Worm (Caenorhabditis elegans): ENCODE measurements around the gene R10F2.4.
"Not testable (repeated sequence)": the region's sequence is repeated elsewhere in the genome, so short reads cannot be mapped to it uniquely, and the experiment has no call there.

R10F2.4 gene

DNA sequence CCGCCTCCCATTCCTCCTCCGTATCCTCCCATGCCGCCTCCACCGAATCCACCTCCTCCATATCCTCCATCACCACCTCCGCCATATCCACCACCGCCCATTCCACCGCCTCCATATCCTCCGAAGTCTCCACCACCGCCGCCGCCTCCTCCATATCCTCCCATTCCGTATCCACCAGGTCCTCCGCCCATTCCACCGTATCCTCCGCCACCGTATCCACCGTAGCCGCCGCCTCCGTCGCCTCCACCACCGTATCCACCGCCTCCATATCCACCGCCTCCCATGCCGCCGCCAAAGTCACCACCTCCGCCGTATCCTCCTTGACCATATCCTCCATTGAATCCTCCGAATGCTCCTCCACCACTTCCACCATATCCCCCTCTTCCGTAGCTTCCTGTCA lies 23.2 kb downstream of the R10F2.4 start:
- no peak for TF ChIP-seq ets-7 (tag; optimal IDR thresholded peaks at IDR 0.05)
- TF ChIP-seq scrt-1 (GFP tag; IDR thresholded peaks at IDR 0.05): no peak
- TF ChIP-seq hmbx-1 (tag; optimal IDR thresholded peaks at IDR 0.05): no peak
- TF ChIP-seq flt-1 (GFP tag; IDR thresholded peaks at IDR 0.05): no peak
- no peak for TF ChIP-seq B0310.2 (tag; optimal IDR thresholded peaks at IDR 0.05)
- no peak for TF ChIP-seq aly-1 (tag; optimal IDR thresholded peaks at IDR 0.05)
- TF ChIP-seq tbx-37 (GFP tag; conservative IDR thresholded peaks at IDR 0.05): no peak
- TF ChIP-seq tra-4 (tag; optimal IDR thresholded peaks at IDR 0.05): no peak
- TF ChIP-seq ceh-13 (GFP tag; optimal IDR thresholded peaks at IDR 0.05): no peak
- no peak for TF ChIP-seq sea-1 (GFP tag; conservative IDR thresholded peaks at IDR 0.05)
- no peak for TF ChIP-seq hnd-1 (tag; optimal IDR thresholded peaks at IDR 0.05)
- TF ChIP-seq pes-1 (GFP tag; IDR thresholded peaks at IDR 0.05): no peak
- TF ChIP-seq hmg-4 (GFP tag; optimal IDR thresholded peaks at IDR 0.05): no peak
- TF ChIP-seq ama-1 (optimal IDR thresholded peaks at IDR 0.05): no peak
- no peak for TF ChIP-seq ceh-36 (tag; optimal IDR thresholded peaks at IDR 0.05)
- no peak for TF ChIP-seq tbx-11 (GFP tag; IDR thresholded peaks at IDR 0.05)
- no peak for TF ChIP-seq F13C5.2 (tag; optimal IDR thresholded peaks at IDR 0.05)

DNA sequence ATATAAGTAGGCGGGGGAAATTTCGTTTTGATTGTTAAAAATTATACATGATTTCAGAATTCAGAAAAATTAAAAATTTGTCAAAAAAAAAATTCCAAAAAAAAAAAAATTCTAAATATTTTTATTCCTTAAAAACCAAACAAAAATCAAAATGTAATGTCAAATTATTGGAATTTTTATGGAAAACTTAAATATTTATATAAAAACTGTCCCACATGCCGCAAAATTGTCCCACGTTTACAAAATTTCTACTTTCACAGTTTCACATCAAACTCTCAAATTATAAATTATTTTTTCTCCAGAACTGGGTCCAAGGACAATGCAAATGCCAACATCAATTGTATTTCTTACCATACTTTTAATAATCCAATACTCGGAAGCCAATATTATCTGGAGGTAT lies 31.5 kb downstream of the R10F2.4 start, which contains the start of gene F56F11.1:
Gene F56F11.1, plus strand, starts transcription at position 301 of the 400 bp plus-strand sequence.
- no peak for TF ChIP-seq hmg-4 (GFP tag; optimal IDR thresholded peaks at IDR 0.05)
- no peak for TF ChIP-seq F13C5.2 (tag; optimal IDR thresholded peaks at IDR 0.05)
- TF ChIP-seq sea-1 (GFP tag; conservative IDR thresholded peaks at IDR 0.05): no peak
- TF ChIP-seq aly-1 (tag; optimal IDR thresholded peaks at IDR 0.05): no peak
- no peak for TF ChIP-seq ets-7 (tag; optimal IDR thresholded peaks at IDR 0.05)
- no peak for TF ChIP-seq B0310.2 (tag; optimal IDR thresholded peaks at IDR 0.05)
- no peak for TF ChIP-seq tbx-11 (GFP tag; IDR thresholded peaks at IDR 0.05)
- TF ChIP-seq ama-1 (optimal IDR thresholded peaks at IDR 0.05): no peak

DNA sequence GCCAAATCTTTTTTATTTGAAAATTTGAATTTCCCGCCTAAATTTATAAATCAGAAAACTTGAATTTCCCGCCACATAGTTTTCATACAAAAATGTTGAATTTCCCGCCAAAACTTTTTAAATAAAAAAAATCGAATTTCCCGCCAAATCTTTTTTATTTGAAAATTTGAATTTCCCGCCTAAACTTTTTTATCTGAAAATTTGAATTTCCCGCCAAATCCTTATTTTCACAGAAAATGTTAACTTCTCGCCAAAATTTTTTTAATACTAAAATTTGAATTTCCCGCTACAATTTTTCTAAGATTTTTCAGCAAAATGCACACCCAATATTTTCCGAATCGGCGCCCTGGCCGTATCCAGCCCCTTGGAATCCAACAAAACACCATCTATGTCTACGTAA lies 40.9 kb downstream of the R10F2.4 start, which contains the start of gene F56F11.2:
Gene F56F11.2, plus strand, starts transcription at position 301 of the 400 bp plus-strand sequence.
- TF ChIP-seq B0310.2 (tag; optimal IDR thresholded peaks at IDR 0.05); ceh-13 (GFP tag; optimal IDR thresholded peaks at IDR 0.05); hmg-4 (GFP tag; optimal IDR thresholded peaks at IDR 0.05): not testable (repeated sequence)

DNA sequence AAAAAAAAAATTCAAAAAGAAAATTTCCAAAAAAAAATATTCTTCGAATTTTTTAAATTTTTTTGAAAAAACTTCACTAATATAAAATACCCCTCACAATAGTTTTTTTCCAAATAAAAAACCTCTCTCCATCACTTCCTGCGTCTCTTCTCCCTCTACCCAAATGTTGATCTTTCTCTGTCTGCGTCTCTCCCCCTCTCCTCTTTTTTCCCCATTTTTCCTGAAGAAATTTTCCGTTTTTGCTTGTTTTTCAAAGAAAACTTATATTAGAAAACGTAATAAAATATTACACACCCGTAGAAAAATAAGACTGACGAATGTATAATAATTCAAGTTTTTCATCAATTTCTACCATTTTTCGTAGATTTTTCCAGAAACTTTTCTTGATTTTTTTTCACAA lies 41.8 kb downstream of the R10F2.4 start:
- TF ChIP-seq aly-1 (tag; optimal IDR thresholded peaks at IDR 0.05) (no peak), ama-1 (optimal IDR thresholded peaks at IDR 0.05) (no peak), ceh-13 (GFP tag; optimal IDR thresholded peaks at IDR 0.05) (no peak), hmg-4 (GFP tag; optimal IDR thresholded peaks at IDR 0.05) (no peak), scrt-1 (GFP tag; IDR thresholded peaks at IDR 0.05) (no peak), tra-4 (tag; optimal IDR thresholded peaks at IDR 0.05) (no peak), flt-1 (GFP tag; IDR thresholded peaks at IDR 0.05) (no peak), B0310.2 (tag; optimal IDR thresholded peaks at IDR 0.05) (no peak), pes-1 (GFP tag; IDR thresholded peaks at IDR 0.05) (no peak), sea-1 (GFP tag; conservative IDR thresholded peaks at IDR 0.05) (no peak), tbx-37 (GFP tag; conservative IDR thresholded peaks at IDR 0.05) (no peak)

DNA sequence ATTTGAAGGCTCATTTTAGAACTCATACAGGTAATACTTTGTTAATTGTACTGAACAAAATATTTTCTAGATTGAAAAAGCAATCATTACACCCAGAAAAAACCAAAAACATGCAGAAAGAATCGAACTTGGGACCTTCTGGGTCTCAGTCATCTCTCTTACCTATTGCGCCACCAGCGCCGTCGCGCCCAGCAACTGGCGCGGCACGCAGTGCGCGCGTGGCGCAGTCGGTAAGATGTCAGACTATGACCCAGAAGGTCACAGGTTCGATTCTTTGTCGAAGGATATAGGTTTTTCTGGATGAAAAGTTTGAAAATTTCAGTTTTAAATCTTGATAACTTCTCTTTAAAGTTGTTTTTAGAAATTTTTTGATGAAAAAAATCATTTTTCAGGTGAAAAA lies 43.2 kb downstream of the R10F2.4 start:
- TF ChIP-seq B0310.2 (tag; optimal IDR thresholded peaks at IDR 0.05) (no peak), ama-1 (optimal IDR thresholded peaks at IDR 0.05) (no peak), hmg-4 (GFP tag; optimal IDR thresholded peaks at IDR 0.05) (no peak), sea-1 (GFP tag; conservative IDR thresholded peaks at IDR 0.05) (no peak), ceh-13 (GFP tag; optimal IDR thresholded peaks at IDR 0.05) (no peak), pes-1 (GFP tag; IDR thresholded peaks at IDR 0.05) (no peak)

DNA sequence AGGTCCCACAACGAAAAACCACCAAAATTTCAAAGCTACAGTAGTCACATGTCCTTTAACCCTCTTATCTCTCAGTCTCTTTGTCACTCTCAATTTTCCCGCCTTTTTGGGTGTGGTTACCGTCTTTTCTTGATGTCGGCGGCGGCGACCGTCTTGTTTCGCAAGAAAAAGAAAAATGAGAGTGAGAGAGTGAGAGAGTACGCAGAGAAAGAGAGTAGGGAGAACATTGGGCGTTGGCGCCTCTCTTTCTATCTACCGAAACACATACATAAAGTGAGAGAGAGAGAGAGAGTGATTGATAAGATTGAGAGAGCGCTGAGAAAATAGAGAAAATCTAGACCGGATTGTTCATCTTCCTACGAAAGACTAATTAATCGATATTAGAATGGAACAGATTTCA lies 47.0 kb downstream of the R10F2.4 start:
- TF ChIP-seq ceh-13 (GFP tag; optimal IDR thresholded peaks at IDR 0.05) (no peak), aly-1 (tag; optimal IDR thresholded peaks at IDR 0.05) (no peak), ama-1 (optimal IDR thresholded peaks at IDR 0.05) (no peak), flt-1 (GFP tag; IDR thresholded peaks at IDR 0.05) (no peak), sea-1 (GFP tag; conservative IDR thresholded peaks at IDR 0.05) (no peak), hnd-1 (tag; optimal IDR thresholded peaks at IDR 0.05) (no peak), ceh-36 (tag; optimal IDR thresholded peaks at IDR 0.05) (no peak)

DNA sequence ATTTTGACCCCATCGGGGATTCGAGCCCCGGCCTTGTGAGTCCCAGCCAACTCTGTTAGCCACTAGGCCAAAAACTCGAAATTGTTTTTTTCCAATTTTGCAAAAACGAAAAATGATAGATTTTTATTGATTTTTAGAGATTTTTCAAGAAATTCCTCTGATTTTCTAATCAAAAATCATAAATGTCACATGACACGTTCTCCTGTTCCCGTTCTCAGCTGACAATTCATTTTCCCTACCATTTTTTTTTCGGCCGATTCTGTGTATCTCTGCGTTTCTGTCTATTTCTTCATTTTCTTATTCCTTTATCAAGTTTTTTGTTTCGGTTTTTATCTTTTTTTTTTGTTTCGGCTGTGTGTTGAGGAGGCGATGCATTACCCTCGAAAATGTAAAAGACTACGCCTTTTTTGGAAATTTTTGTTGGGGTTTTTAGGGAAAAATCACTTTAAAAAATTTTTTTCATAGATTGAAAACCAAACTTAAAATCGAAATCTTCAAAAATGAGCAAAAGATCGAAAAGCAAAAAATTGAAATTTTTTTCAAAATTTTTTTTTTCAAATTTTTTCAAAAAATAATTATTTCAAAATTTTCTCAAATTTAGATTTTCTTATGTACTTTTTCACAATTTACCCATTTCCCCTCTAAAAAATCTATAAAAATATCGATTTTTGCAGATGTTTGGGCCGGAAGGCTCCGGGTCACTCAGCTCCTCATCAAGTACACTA lies 48.6 kb downstream of the R10F2.4 start, which contains the start of gene klf-1:
Gene klf-1, plus strand, starts transcription at position 675 of the 725 bp plus-strand sequence.
- TF ChIP-seq ceh-13 (GFP tag; optimal IDR thresholded peaks at IDR 0.05) (no peak), tra-4 (tag; optimal IDR thresholded peaks at IDR 0.05) (no peak), hmbx-1 (tag; optimal IDR thresholded peaks at IDR 0.05) (no peak), hnd-1 (tag; optimal IDR thresholded peaks at IDR 0.05) (no peak)

DNA sequence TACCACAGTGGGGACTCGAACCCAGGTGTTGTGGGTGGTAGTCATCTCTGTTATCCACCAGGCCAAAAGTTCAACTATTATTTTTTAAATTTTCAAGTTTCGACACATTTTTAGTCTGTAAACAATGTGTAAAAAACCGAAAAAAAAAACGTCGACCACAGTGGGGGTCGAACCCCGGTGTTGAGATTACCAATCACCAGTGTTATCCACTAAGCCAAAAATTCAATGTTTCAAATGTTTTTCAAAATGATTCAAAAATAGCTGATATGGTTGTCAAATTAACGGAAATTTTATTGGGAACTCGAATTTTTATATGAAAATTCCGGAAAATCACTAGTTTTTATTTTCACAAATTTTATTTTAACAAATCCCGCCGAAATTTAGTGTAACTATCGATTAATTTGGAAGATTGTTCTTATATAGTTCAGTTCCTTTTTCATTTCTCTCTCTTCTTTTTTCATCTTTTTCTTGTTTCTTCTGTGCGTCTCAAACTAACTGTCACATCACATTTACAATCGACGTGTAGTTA lies 49.7 kb downstream of the R10F2.4 start:
- TF ChIP-seq flt-1 (GFP tag; IDR thresholded peaks at IDR 0.05): no peak
- no peak for TF ChIP-seq scrt-1 (GFP tag; IDR thresholded peaks at IDR 0.05)
- no peak for TF ChIP-seq tbx-37 (GFP tag; conservative IDR thresholded peaks at IDR 0.05)
- TF ChIP-seq tra-4 (tag; optimal IDR thresholded peaks at IDR 0.05): no peak
- TF ChIP-seq sea-1 (GFP tag; conservative IDR thresholded peaks at IDR 0.05): no peak
- TF ChIP-seq pes-1 (GFP tag; IDR thresholded peaks at IDR 0.05): no peak
- TF ChIP-seq ets-7 (tag; optimal IDR thresholded peaks at IDR 0.05): no peak
- TF ChIP-seq hnd-1 (tag; optimal IDR thresholded peaks at IDR 0.05): no peak
- TF ChIP-seq tbx-11 (GFP tag; IDR thresholded peaks at IDR 0.05): no peak
- TF ChIP-seq F13C5.2 (tag; optimal IDR thresholded peaks at IDR 0.05): no peak
- no peak for TF ChIP-seq ceh-13 (GFP tag; optimal IDR thresholded peaks at IDR 0.05)
- no peak for TF ChIP-seq B0310.2 (tag; optimal IDR thresholded peaks at IDR 0.05)
- no peak for TF ChIP-seq hmbx-1 (tag; optimal IDR thresholded peaks at IDR 0.05)
